Worm (Caenorhabditis elegans) whole organism, L2 larva: Measurements from ENCODE around the gene DH11.2.

Experiments used
- egl-27 ChIP-seq: sonication (generic microtip); optimal IDR thresholded peaks from 3 replicates; lab custom pipeline; 2017; ENCODE audit warnings: missing biosample characterization, missing genetic modification reagents, missing genetic modification characterization
- lin-13 ChIP-seq: fragments of 150-350 bp; optimal IDR thresholded peaks from 2 replicates; lab custom pipeline; 2014; ENCODE audit warnings: missing biosample characterization, missing genetic modification reagents, missing genetic modification characterization
- nhr-11 ChIP-seq: fragments of 150-350 bp; optimal IDR thresholded peaks from 2 replicates; lab custom pipeline; 2014; ENCODE audit warnings: missing biosample characterization, missing genetic modification characterization
- nhr-237 ChIP-seq: fragments of 150-350 bp; optimal IDR thresholded peaks from 2 replicates; lab custom pipeline; 2014; ENCODE audit warnings: missing biosample characterization, missing genetic modification characterization
- nhr-25 ChIP-seq: fragments of 150-350 bp; sonication (generic microtip); optimal IDR thresholded peaks from 3 replicates; lab custom pipeline; 2014; ENCODE audit warnings: missing biosample characterization, missing genetic modification characterization
- peb-1 ChIP-seq: fragments of 150-350 bp; optimal IDR thresholded peaks from 2 replicates; lab custom pipeline; 2014; ENCODE audit warnings: missing biosample characterization, missing genetic modification characterization

ce11 chrII:8012071-8013031 lies at the start of gene DH11.2:
- TF ChIP-seq nhr-25 (tag; lab: Kevin White, UChicago) (no peak), peb-1 (no peak), egl-27 (tag; lab: Kevin White, UChicago) (no peak), lin-13 (no peak), nhr-11 (tag; lab: Kevin White, UChicago) (no peak), nhr-237 (tag; lab: Kevin White, UChicago) (no peak)
